Fruit fly (Drosophila melanogaster) whole organism, embryonic: ENCODE results near the gene CG8564.

Experiments
- Abd-B ChIP-seq: fragments of 200-800 bp; sonication (Bioruptor generic); optimal IDR thresholded peaks from 2 replicates; lab custom pipeline; 2018; ENCODE audit warnings: missing biosample characterization, mild to moderate bottlenecking, missing genetic modification characterization, moderate library complexity
- Atf-2 ChIP-seq: fragments of 200-800 bp; sonication (Bioruptor generic); optimal IDR thresholded peaks from 2 replicates; lab custom pipeline; 2016; ENCODE audit warnings: missing biosample characterization, missing genetic modification characterization
- Blimp-1 ChIP-seq: fragments of 200-800 bp; sonication (Bioruptor generic); optimal IDR thresholded peaks from 3 replicates; lab custom pipeline; 2018; ENCODE audit warnings: missing biosample characterization, missing genetic modification characterization, mild to moderate bottlenecking, moderate library complexity, missing genetic modification reagents
- CG10267 ChIP-seq: fragments of 200-800 bp; sonication (Bioruptor generic); optimal IDR thresholded peaks from 2 replicates; lab custom pipeline; 2018; ENCODE audit warnings: missing biosample characterization, mild to moderate bottlenecking, missing genetic modification characterization, moderate library complexity
- CG10321 ChIP-seq: fragments of 200-800 bp; sonication (Bioruptor generic); IDR thresholded peaks from 2 replicates; pipeline ENCODE4 v1.3.6; 2022; ENCODE audit warnings: missing biosample characterization, missing genetic modification characterization
- CG11695 ChIP-seq: fragments of 200-800 bp; sonication (Bioruptor generic); IDR thresholded peaks from 3 replicates; pipeline ENCODE4 v1.3.6; 2022; ENCODE audit warnings: missing biosample characterization, missing genetic modification characterization
- CG11696 ChIP-seq: fragments of 200-800 bp; sonication (Bioruptor generic); IDR thresholded peaks from 2 replicates; pipeline ENCODE4 v1.3.6; 2022; ENCODE audit warnings: missing biosample characterization, missing genetic modification characterization
- CG11723 ChIP-seq: fragments of 200-800 bp; sonication (Bioruptor generic); optimal IDR thresholded peaks from 2 replicates; lab custom pipeline; 2017; ENCODE audit warnings: missing biosample characterization, mild to moderate bottlenecking, missing genetic modification characterization
- CG17612 ChIP-seq: fragments of 200-800 bp; sonication (Bioruptor generic); IDR thresholded peaks from 2 replicates; pipeline ENCODE4 v1.3.6; 2022; ENCODE audit warnings: missing biosample characterization, missing genetic modification characterization
- CG18599 ChIP-seq: fragments of 200-800 bp; sonication (Bioruptor generic); optimal IDR thresholded peaks from 3 replicates; lab custom pipeline; 2017; ENCODE audit warnings: missing biosample characterization, missing genetic modification characterization, mild to moderate bottlenecking, moderate library complexity, missing genetic modification reagents
- CG2199 ChIP-seq: fragments of 200-800 bp; sonication (Bioruptor generic); IDR thresholded peaks from 3 replicates; pipeline ENCODE4 v1.3.6; 2022; ENCODE audit warnings: missing biosample characterization, missing genetic modification characterization
- CG31441 ChIP-seq: fragments of 200-800 bp; sonication (Bioruptor generic); IDR thresholded peaks from 2 replicates; pipeline ENCODE4 v1.3.6; 2022; ENCODE audit warnings: missing biosample characterization, missing genetic modification characterization
- CG32767 ChIP-seq: fragments of 200-800 bp; sonication (Bioruptor generic); IDR thresholded peaks from 2 replicates; pipeline ENCODE4 v1.3.6; 2022; ENCODE audit warnings: missing biosample characterization, missing genetic modification characterization
- CG33557 ChIP-seq: fragments of 200-800 bp; sonication (Bioruptor generic); optimal IDR thresholded peaks from 2 replicates; lab custom pipeline; 2019; ENCODE audit warnings: missing biosample characterization, mild to moderate bottlenecking, missing genetic modification characterization, moderate library complexity
- CG3847 ChIP-seq: fragments of 200-800 bp; sonication (Bioruptor generic); IDR thresholded peaks from 2 replicates; pipeline ENCODE4 v1.3.6; 2022; ENCODE audit warnings: missing biosample characterization, missing genetic modification characterization
- CG43689 ChIP-seq: fragments of 200-800 bp; sonication (Bioruptor generic); IDR thresholded peaks from 2 replicates; pipeline ENCODE4 v1.3.6; 2022; ENCODE audit warnings: missing biosample characterization, missing genetic modification characterization
- CG4730 ChIP-seq: fragments of 200-800 bp; sonication (Bioruptor generic); IDR thresholded peaks from 2 replicates; pipeline ENCODE4 v1.3.6; 2022; ENCODE audit warnings: missing biosample characterization, missing genetic modification characterization
- CG7372 ChIP-seq: fragments of 200-800 bp; sonication (Bioruptor generic); IDR thresholded peaks from 2 replicates; pipeline ENCODE4 v1.3.6; 2022; ENCODE audit warnings: missing biosample characterization, missing genetic modification characterization
- D19B ChIP-seq: fragments of 200-800 bp; sonication (Bioruptor generic); optimal IDR thresholded peaks from 2 replicates; lab custom pipeline; 2017; ENCODE audit warnings: missing biosample characterization, mild to moderate bottlenecking, missing genetic modification characterization
- Fer2 ChIP-seq: fragments of 200-800 bp; sonication (Bioruptor generic); optimal IDR thresholded peaks from 2 replicates; lab custom pipeline; 2018; ENCODE audit warnings: missing biosample characterization, mild to moderate bottlenecking, missing genetic modification characterization, moderate library complexity
- HLHmδ ChIP-seq: fragments of 200-800 bp; sonication (Bioruptor generic); optimal IDR thresholded peaks from 2 replicates; lab custom pipeline; 2018; ENCODE audit warnings: missing biosample characterization, mild to moderate bottlenecking, missing genetic modification characterization, moderate library complexity
- Jarid2 ChIP-seq: fragments of 200-800 bp; sonication (Bioruptor generic); optimal IDR thresholded peaks from 3 replicates; lab custom pipeline; 2017; ENCODE audit warnings: mild to moderate bottlenecking, missing biosample characterization, missing genetic modification reagents, missing genetic modification characterization
- Mad ChIP-seq: fragments of 200-800 bp; sonication (Bioruptor generic); optimal IDR thresholded peaks from 2 replicates; lab custom pipeline; 2016; ENCODE audit warnings: missing biosample characterization, missing genetic modification characterization
- Nf-YC ChIP-seq: fragments of 200-800 bp; optimal IDR thresholded peaks from 3 replicates; lab custom pipeline; 2019; ENCODE audit warnings: missing biosample characterization, mild to moderate bottlenecking, missing genetic modification characterization, moderate library complexity
- Pdp1 ChIP-seq, 2 experiments: fragments of 200-800 bp; sonication (Bioruptor generic); optimal IDR thresholded peaks; 3 replicates each; lab custom pipeline; 2016; ENCODE audit warnings: missing biosample characterization in 2 of 2, missing genetic modification characterization in 2 of 2, mild to moderate bottlenecking in 1 of 2, moderate library complexity in 1 of 2
- Sin3A ChIP-seq: fragments of >200 bp; optimal IDR thresholded peaks from 2 replicates; lab custom pipeline; 2018
- Six4 ChIP-seq: fragments of 200-800 bp; sonication (Bioruptor generic); optimal IDR thresholded peaks from 2 replicates; lab custom pipeline; 2016; ENCODE audit warnings: missing biosample characterization, missing genetic modification characterization
- Sox100B ChIP-seq: fragments of 200-800 bp; sonication (Bioruptor generic); optimal IDR thresholded peaks from 3 replicates; lab custom pipeline; 2018; ENCODE audit warnings: missing biosample characterization, mild to moderate bottlenecking, missing genetic modification characterization
- Xrp1 ChIP-seq: fragments of 200-800 bp; sonication (Bioruptor generic); IDR thresholded peaks from 2 replicates; pipeline ENCODE4 v1.3.6; 2022; ENCODE audit warnings: missing biosample characterization, missing genetic modification characterization
- ac ChIP-seq: fragments of 200-800 bp; sonication (Bioruptor generic); optimal IDR thresholded peaks from 3 replicates; lab custom pipeline; 2017; ENCODE audit warnings: missing biosample characterization, mild to moderate bottlenecking, missing genetic modification characterization
- aop ChIP-seq: fragments of 200-800 bp; sonication (Bioruptor generic); IDR thresholded peaks from 2 replicates; pipeline ENCODE4 v1.3.6; 2022; ENCODE audit warnings: missing biosample characterization, missing genetic modification characterization
- bbx ChIP-seq: fragments of 200-800 bp; sonication (Bioruptor generic); IDR thresholded peaks from 2 replicates; pipeline ENCODE4 v1.3.6; 2022; ENCODE audit warnings: missing biosample characterization, missing genetic modification characterization; ENCODE audit not compliant: partially characterized antibody
- cad ChIP-seq: fragments of >200 bp; optimal IDR thresholded peaks from 2 replicates; lab custom pipeline; 2017; ENCODE audit warnings: missing biosample characterization, missing genetic modification characterization
- chm ChIP-seq: fragments of 200-800 bp; sonication (Bioruptor generic); IDR thresholded peaks from 2 replicates; pipeline ENCODE4 v1.3.6; 2022; ENCODE audit warnings: missing biosample characterization, missing genetic modification characterization
- dati ChIP-seq: fragments of 200-800 bp; sonication (Bioruptor generic); IDR thresholded peaks from 2 replicates; pipeline ENCODE4 v1.3.6; 2022; ENCODE audit warnings: missing biosample characterization, missing genetic modification characterization
- exex ChIP-seq: fragments of 200-800 bp; sonication (Bioruptor generic); optimal IDR thresholded peaks from 4 replicates; lab custom pipeline; 2018; ENCODE audit warnings: missing biosample characterization, mild to moderate bottlenecking, missing genetic modification characterization, moderate library complexity
- hb ChIP-seq: fragments of 200-800 bp; sonication (Bioruptor generic); IDR thresholded peaks from 3 replicates; pipeline ENCODE4 v1.3.6; 2022; ENCODE audit warnings: missing biosample characterization, missing genetic modification characterization; ENCODE audit not compliant: partially characterized antibody
- her ChIP-seq: fragments of 200-800 bp; sonication (Bioruptor generic); optimal IDR thresholded peaks from 2 replicates; lab custom pipeline; 2016; ENCODE audit warnings: missing biosample characterization, missing genetic modification characterization
- insv ChIP-seq, 2 experiments: fragments of 200-800 bp; sonication (Bioruptor generic); optimal IDR thresholded peaks; 3 replicates each; lab custom pipeline; 2016 to 2018; ENCODE audit warnings: missing biosample characterization in 2 of 2, missing genetic modification characterization in 2 of 2
- jumu ChIP-seq: fragments of 200-800 bp; sonication (Bioruptor generic); optimal IDR thresholded peaks from 3 replicates; lab custom pipeline; 2016; ENCODE audit warnings: missing biosample characterization, missing genetic modification characterization
- mirr ChIP-seq: fragments of 200-800 bp; sonication (Bioruptor generic); optimal IDR thresholded peaks from 3 replicates; lab custom pipeline; 2018; ENCODE audit warnings: missing biosample characterization, mild to moderate bottlenecking, missing genetic modification characterization
- mld ChIP-seq: fragments of 200-800 bp; sonication (Bioruptor generic); IDR thresholded peaks from 3 replicates; pipeline ENCODE4 v1.3.6; 2022; ENCODE audit warnings: missing biosample characterization, missing genetic modification characterization; ENCODE audit not compliant: partially characterized antibody
- pb ChIP-seq: fragments of 200-800 bp; sonication (Bioruptor generic); optimal IDR thresholded peaks from 3 replicates; lab custom pipeline; 2016; ENCODE audit warnings: missing biosample characterization, missing genetic modification characterization
- phol ChIP-seq: fragments of 200-800 bp; sonication (Bioruptor generic); optimal IDR thresholded peaks from 3 replicates; lab custom pipeline; 2018; ENCODE audit warnings: missing biosample characterization, mild to moderate bottlenecking, missing genetic modification characterization, moderate library complexity
- row ChIP-seq: fragments of 200-800 bp; sonication (Bioruptor generic); IDR thresholded peaks from 3 replicates; pipeline ENCODE4 v1.3.6; 2022; ENCODE audit warnings: missing biosample characterization, missing genetic modification characterization
- scrt ChIP-seq: fragments of 200-800 bp; sonication (Bioruptor generic); optimal IDR thresholded peaks from 2 replicates; lab custom pipeline; 2018; ENCODE audit warnings: missing biosample characterization, mild to moderate bottlenecking, missing genetic modification characterization, moderate library complexity
- seq ChIP-seq: fragments of 200-800 bp; sonication (Bioruptor generic); IDR thresholded peaks from 2 replicates; pipeline ENCODE4 v1.3.6; 2022; ENCODE audit warnings: missing biosample characterization, missing genetic modification characterization
- slbo ChIP-seq: fragments of 200-800 bp; sonication (Bioruptor generic); IDR thresholded peaks from 2 replicates; pipeline ENCODE4 v1.3.6; 2022; ENCODE audit warnings: missing biosample characterization, missing genetic modification characterization
- stwl ChIP-seq: fragments of 200-800 bp; sonication (Bioruptor generic); optimal IDR thresholded peaks from 3 replicates; lab custom pipeline; 2018; ENCODE audit warnings: missing biosample characterization, mild to moderate bottlenecking, missing genetic modification characterization, moderate library complexity
- vnd ChIP-seq: fragments of 200-800 bp; sonication (Bioruptor generic); IDR thresholded peaks from 3 replicates; pipeline ENCODE4 v1.3.6; 2022; ENCODE audit warnings: missing biosample characterization, missing genetic modification characterization; ENCODE audit not compliant: partially characterized antibody

Gene CG8564

DNA sequence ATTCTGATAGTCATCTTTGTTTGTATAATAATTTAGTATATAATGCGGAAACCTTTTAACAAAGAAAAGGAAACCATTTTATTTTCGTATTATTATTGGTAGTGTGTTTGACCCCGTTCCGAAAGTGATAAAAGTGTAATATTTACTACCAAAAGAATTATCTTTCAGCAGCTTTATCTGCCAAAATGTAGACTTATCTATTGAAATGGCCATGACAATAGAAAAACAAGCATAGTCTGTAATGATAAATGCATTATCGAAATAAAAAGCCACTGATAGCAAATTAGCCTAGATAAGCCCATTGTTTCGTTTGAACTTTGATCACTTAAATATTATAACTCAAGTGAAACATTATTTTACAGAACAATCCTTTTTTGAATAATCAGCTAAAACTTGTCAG, 11.6 kb downstream of the CG8564 start:
- TF ChIP-seq Jarid2 = no peak
- no peak for TF ChIP-seq Six4 (GFP tag; lab: Kevin White, UChicago)
- TF ChIP-seq CG3847 = no peak
- no peak for TF ChIP-seq Nf-YC (tag; lab: Kevin White, UChicago)
- no peak for TF ChIP-seq stwl (tag; lab: Kevin White, UChicago)
- peak; percentile 67 for TF ChIP-seq mirr
- no peak for TF ChIP-seq Pdp1 (GFP tag; optimal IDR thresholded peaks at IDR 0.05; lab: Kevin White, UChicago)
- no peak for TF ChIP-seq Xrp1 (GFP tag; lab: Robert Waterston, UW)
- no peak for TF ChIP-seq bbx (GFP tag; lab: Robert Waterston, UW)
- TF ChIP-seq CG11696 (GFP tag; lab: Robert Waterston, UW) = no peak
- TF ChIP-seq exex (tag; lab: Kevin White, UChicago) = peak; percentile 60
- TF ChIP-seq pb (GFP tag; lab: Kevin White, UChicago) = no peak

- TF ChIP-seq phol (tag; lab: Kevin White, UChicago) (peak; percentile 37), Sox100B (GFP tag; lab: Kevin White, UChicago) (no peak), vnd (GFP tag; lab: Robert Waterston, UW) (no peak), Mad (GFP tag; lab: Kevin White, UChicago) (no peak), Blimp-1 (GFP tag; lab: Kevin White, UChicago) (no peak), CG10321 (GFP tag; lab: Robert Waterston, UW) (0 out of 2 replicates have a peak, but pooled peaks have one; percentile 10), Abd-B (GFP tag; lab: Kevin White, UChicago) (no peak), dati (no peak), HLHmδ (GFP tag; lab: Kevin White, UChicago) (no peak), exex (tag; lab: Kevin White, UChicago) (no peak), row (GFP tag; lab: Robert Waterston, UW) (peak; percentile 42; the same call in 2 of the 3 replicates), chm (0 out of 2 replicates have a peak, but pooled peaks have one; percentile 26), CG4730 (GFP tag; lab: Robert Waterston, UW) (no peak), CG33557 (GFP tag; lab: Kevin White, UChicago) (no peak), mld (GFP tag; lab: Robert Waterston, UW) (no peak), jumu (GFP tag; lab: Kevin White, UChicago) (no peak), Fer2 (tag; lab: Kevin White, UChicago) (no peak), hb (GFP tag; lab: Robert Waterston, UW) (peak; percentile 29; the same call in 1 of the 3 replicates), scrt (GFP tag; lab: Kevin White, UChicago) (no peak), slbo (no peak), ac (GFP tag; lab: Kevin White, UChicago) (peak; percentile 28), seq (GFP tag; lab: Robert Waterston, UW) (no peak), CG2199 (GFP tag; lab: Robert Waterston, UW) (0 out of 3 replicates have a peak, but pooled peaks have one; percentile 22), her (GFP tag; lab: Kevin White, UChicago) (no peak), CG18599 (GFP tag; lab: Kevin White, UChicago) (no peak), CG10267 (tag; lab: Kevin White, UChicago) (no peak), CG7372 (no peak), cad (GFP tag; lab: Kevin White, UChicago) (peak; percentile 80), CG11695 (no peak), CG32767 (GFP tag; lab: Robert Waterston, UW) (no peak), Sin3A (lab: Kevin White, UChicago) (no peak), D19B (no peak), aop (GFP tag; lab: Robert Waterston, UW) (no peak), insv (GFP tag; optimal IDR thresholded peaks at IDR 0.05; lab: Kevin White, UChicago) (peak in 1 of 2 experiments; percentile 7), Atf-2 (GFP tag; lab: Kevin White, UChicago) (no peak), CG17612 (GFP tag; lab: Robert Waterston, UW) (no peak), stwl (tag; lab: Kevin White, UChicago) (no peak), CG11723 (GFP tag; lab: Kevin White, UChicago) (no peak), CG43689 (GFP tag; lab: Robert Waterston, UW) (no peak), CG31441 (no peak)
Observed at dm6 chr3L:7371290-7371689, 16.4 kb downstream of the CG8564 start.
